Fruit fly (Drosophila melanogaster) whole organism, embryonic: Measurements from ENCODE around the gene CG13297.

Source experiments
- Atf6 ChIP-seq: fragments of 200-800 bp; sonication (Bioruptor generic); IDR thresholded peaks from 2 replicates; pipeline ENCODE4 v1.3.6; 2022; ENCODE audit warnings: missing biosample characterization, missing genetic modification characterization
- Blimp-1 ChIP-seq: fragments of 200-800 bp; sonication (Bioruptor generic); optimal IDR thresholded peaks from 3 replicates; lab custom pipeline; 2018; ENCODE audit warnings: missing biosample characterization, missing genetic modification characterization, mild to moderate bottlenecking, moderate library complexity, missing genetic modification reagents
- CG10274 ChIP-seq: fragments of 200-800 bp; sonication (Bioruptor generic); optimal IDR thresholded peaks from 3 replicates; lab custom pipeline; 2017; ENCODE audit warnings: missing biosample characterization, mild to moderate bottlenecking, missing genetic modification characterization
- CG12155 ChIP-seq: fragments of 200-800 bp; sonication (Bioruptor generic); optimal IDR thresholded peaks from 3 replicates; lab custom pipeline; 2016; ENCODE audit warnings: missing biosample characterization, missing genetic modification characterization
- CG15011 ChIP-seq: fragments of 200-800 bp; sonication (Bioruptor generic); optimal IDR thresholded peaks from 3 replicates; lab custom pipeline; 2018; ENCODE audit warnings: missing biosample characterization, mild to moderate bottlenecking, missing genetic modification characterization
- CG18262 ChIP-seq: fragments of 200-800 bp; optimal IDR thresholded peaks from 3 replicates; lab custom pipeline; 2019; ENCODE audit warnings: missing biosample characterization, mild to moderate bottlenecking, missing genetic modification characterization, moderate library complexity
- CG18619 ChIP-seq: fragments of 200-800 bp; sonication (Bioruptor generic); optimal IDR thresholded peaks from 3 replicates; lab custom pipeline; 2017; ENCODE audit warnings: missing biosample characterization, mild to moderate bottlenecking, missing genetic modification characterization
- CG2120 ChIP-seq: fragments of 200-800 bp; sonication (Bioruptor generic); optimal IDR thresholded peaks from 3 replicates; lab custom pipeline; 2016; ENCODE audit warnings: missing biosample characterization, missing genetic modification characterization
- CG2889 ChIP-seq: fragments of 200-800 bp; sonication (Bioruptor generic); IDR thresholded peaks from 3 replicates; pipeline ENCODE4 v1.3.6; 2022; ENCODE audit warnings: missing biosample characterization, missing genetic modification characterization
- CG31224 ChIP-seq: fragments of 200-800 bp; sonication (Bioruptor generic); IDR thresholded peaks from 2 replicates; pipeline ENCODE4 v1.3.6; 2022; ENCODE audit warnings: missing biosample characterization, missing genetic modification characterization
- CG32532 ChIP-seq: fragments of 200-800 bp; sonication (Bioruptor generic); IDR thresholded peaks from 2 replicates; pipeline ENCODE4 v1.3.6; 2022; ENCODE audit warnings: missing biosample characterization, missing genetic modification characterization
- CG3281 ChIP-seq: fragments of 200-800 bp; sonication (Bioruptor generic); optimal IDR thresholded peaks from 3 replicates; lab custom pipeline; 2017; ENCODE audit warnings: missing biosample characterization, mild to moderate bottlenecking, missing genetic modification characterization
- CG3838 ChIP-seq: fragments of 200-800 bp; sonication (Bioruptor generic); optimal IDR thresholded peaks from 3 replicates; lab custom pipeline; 2016; ENCODE audit warnings: missing biosample characterization, missing genetic modification characterization
- CG43689 ChIP-seq: fragments of 200-800 bp; sonication (Bioruptor generic); IDR thresholded peaks from 2 replicates; pipeline ENCODE4 v1.3.6; 2022; ENCODE audit warnings: missing biosample characterization, missing genetic modification characterization
- CG4730 ChIP-seq: fragments of 200-800 bp; sonication (Bioruptor generic); IDR thresholded peaks from 2 replicates; pipeline ENCODE4 v1.3.6; 2022; ENCODE audit warnings: missing biosample characterization, missing genetic modification characterization
- CG6272 ChIP-seq: fragments of 200-800 bp; sonication (Bioruptor generic); IDR thresholded peaks from 2 replicates; pipeline ENCODE4 v1.3.6; 2022; ENCODE audit warnings: missing biosample characterization, missing genetic modification characterization
- CG8281 ChIP-seq: fragments of 200-800 bp; sonication (Bioruptor generic); optimal IDR thresholded peaks from 2 replicates; lab custom pipeline; 2018; ENCODE audit warnings: missing biosample characterization, mild to moderate bottlenecking, missing genetic modification characterization, moderate library complexity
- CG9215 ChIP-seq: fragments of 200-800 bp; sonication (Bioruptor generic); IDR thresholded peaks from 2 replicates; pipeline ENCODE4 v1.3.6; 2022; ENCODE audit warnings: missing biosample characterization, missing genetic modification characterization
- D19A ChIP-seq: fragments of 200-800 bp; optimal IDR thresholded peaks from 3 replicates; lab custom pipeline; 2019; ENCODE audit warnings: missing biosample characterization, mild to moderate bottlenecking, missing genetic modification characterization, moderate library complexity
- Dek ChIP-seq: fragments of 200-800 bp; sonication (Bioruptor generic); optimal IDR thresholded peaks from 3 replicates; lab custom pipeline; 2019; ENCODE audit warnings: missing biosample characterization, mild to moderate bottlenecking, missing genetic modification characterization, moderate library complexity
- Dfd ChIP-seq, 2 experiments: fragments of >200 bp; optimal IDR thresholded peaks; 2 replicates each; lab custom pipeline; 2017; ENCODE audit warnings: missing biosample characterization in 2 of 2, missing genetic modification characterization in 2 of 2
- E2f2 ChIP-seq: fragments of 200-800 bp; sonication (Bioruptor generic); IDR thresholded peaks from 2 replicates; pipeline ENCODE4 v1.3.6; 2022; ENCODE audit warnings: missing biosample characterization, missing genetic modification characterization
- HLH3B ChIP-seq: fragments of 200-800 bp; sonication (Bioruptor generic); IDR thresholded peaks from 2 replicates; pipeline ENCODE4 v1.3.6; 2022; ENCODE audit warnings: missing biosample characterization, missing genetic modification characterization
- Hey ChIP-seq: fragments of 200-800 bp; sonication (Bioruptor generic); optimal IDR thresholded peaks from 3 replicates; lab custom pipeline; 2018; ENCODE audit warnings: missing biosample characterization, mild to moderate bottlenecking, missing genetic modification characterization
- Kr ChIP-seq: fragments of 200-800 bp; sonication (Bioruptor generic); optimal IDR thresholded peaks from 2 replicates; lab custom pipeline; 2017; ENCODE audit warnings: missing biosample characterization, mild to moderate bottlenecking, missing genetic modification characterization
- PHDP ChIP-seq: fragments of 200-800 bp; sonication (Bioruptor generic); optimal IDR thresholded peaks from 3 replicates; lab custom pipeline; 2018; ENCODE audit warnings: missing biosample characterization, mild to moderate bottlenecking, missing genetic modification characterization, moderate library complexity
- Ravus ChIP-seq: fragments of 200-800 bp; sonication (Bioruptor generic); IDR thresholded peaks from 2 replicates; pipeline ENCODE4 v1.3.6; 2022; ENCODE audit warnings: missing biosample characterization, missing genetic modification characterization
- Rfx ChIP-seq: fragments of 200-800 bp; sonication (Bioruptor generic); IDR thresholded peaks from 2 replicates; pipeline ENCODE4 v1.3.6; 2022; ENCODE audit warnings: missing biosample characterization, missing genetic modification characterization
- Rx ChIP-seq: fragments of 200-800 bp; sonication (Bioruptor generic); IDR thresholded peaks from 2 replicates; pipeline ENCODE4 v1.3.6; 2022; ENCODE audit warnings: missing biosample characterization, missing genetic modification characterization
- Usf ChIP-seq: fragments of 200-800 bp; sonication (Bioruptor generic); optimal IDR thresholded peaks from 2 replicates; lab custom pipeline; 2017; ENCODE audit warnings: missing genotype, missing biosample characterization, missing genetic modification characterization
- ab ChIP-seq: fragments of 200-800 bp; sonication (Bioruptor generic); optimal IDR thresholded peaks from 2 replicates; lab custom pipeline; 2016; ENCODE audit warnings: missing biosample characterization, missing genetic modification characterization
- aop ChIP-seq: fragments of 200-800 bp; sonication (Bioruptor generic); IDR thresholded peaks from 2 replicates; pipeline ENCODE4 v1.3.6; 2022; ENCODE audit warnings: missing biosample characterization, missing genetic modification characterization
- ara ChIP-seq: fragments of 200-800 bp; sonication (Bioruptor generic); IDR thresholded peaks from 2 replicates; pipeline ENCODE4 v1.3.6; 2022; ENCODE audit warnings: missing biosample characterization, missing genetic modification characterization
- ato ChIP-seq: fragments of 200-800 bp; sonication (Bioruptor generic); IDR thresholded peaks from 2 replicates; pipeline ENCODE4 v1.3.6; 2022; ENCODE audit warnings: missing biosample characterization, missing genetic modification characterization; ENCODE audit not compliant: partially characterized antibody
- az2 ChIP-seq: fragments of 200-800 bp; sonication (Bioruptor generic); optimal IDR thresholded peaks from 3 replicates; lab custom pipeline; 2016; ENCODE audit warnings: missing biosample characterization, missing genetic modification characterization
- bbx ChIP-seq: fragments of 200-800 bp; sonication (Bioruptor generic); IDR thresholded peaks from 2 replicates; pipeline ENCODE4 v1.3.6; 2022; ENCODE audit warnings: missing biosample characterization, missing genetic modification characterization; ENCODE audit not compliant: partially characterized antibody
- bcd ChIP-seq: fragments of 200-800 bp; sonication (Bioruptor generic); optimal IDR thresholded peaks from 2 replicates; lab custom pipeline; 2017; ENCODE audit warnings: missing biosample characterization, mild to moderate bottlenecking, missing genetic modification characterization
- br ChIP-seq: fragments of >200 bp; optimal IDR thresholded peaks from 2 replicates; lab custom pipeline; 2017
- caup ChIP-seq: fragments of 200-800 bp; sonication (Bioruptor generic); optimal IDR thresholded peaks from 3 replicates; lab custom pipeline; 2017; ENCODE audit warnings: missing biosample characterization, mild to moderate bottlenecking, missing genetic modification characterization, moderate library complexity; ENCODE audit not compliant: severe bottlenecking
- da ChIP-seq: fragments of 200-800 bp; sonication (Bioruptor generic); optimal IDR thresholded peaks from 2 replicates; lab custom pipeline; 2016; ENCODE audit warnings: missing biosample characterization, missing genetic modification characterization
- dati ChIP-seq: fragments of 200-800 bp; sonication (Bioruptor generic); IDR thresholded peaks from 2 replicates; pipeline ENCODE4 v1.3.6; 2022; ENCODE audit warnings: missing biosample characterization, missing genetic modification characterization
- en ChIP-seq: fragments of 200-800 bp; sonication (Bioruptor generic); optimal IDR thresholded peaks from 2 replicates; lab custom pipeline; 2016; ENCODE audit warnings: missing biosample characterization, missing genetic modification characterization
- jumu ChIP-seq: fragments of 200-800 bp; sonication (Bioruptor generic); optimal IDR thresholded peaks from 3 replicates; lab custom pipeline; 2016; ENCODE audit warnings: missing biosample characterization, missing genetic modification characterization
- lbe ChIP-seq: fragments of 200-800 bp; sonication (Bioruptor generic); optimal IDR thresholded peaks from 2 replicates; lab custom pipeline; 2016; ENCODE audit warnings: missing biosample characterization, mild to moderate bottlenecking, missing genetic modification characterization
- mirr ChIP-seq: fragments of 200-800 bp; sonication (Bioruptor generic); optimal IDR thresholded peaks from 3 replicates; lab custom pipeline; 2018; ENCODE audit warnings: missing biosample characterization, mild to moderate bottlenecking, missing genetic modification characterization
- repo ChIP-seq: fragments of 200-800 bp; sonication (Bioruptor generic); optimal IDR thresholded peaks from 2 replicates; lab custom pipeline; 2016; ENCODE audit warnings: missing biosample characterization, missing genetic modification characterization
- run ChIP-seq: fragments of 200-800 bp; sonication (Bioruptor generic); optimal IDR thresholded peaks from 3 replicates; lab custom pipeline; 2018; ENCODE audit warnings: missing biosample characterization, mild to moderate bottlenecking, missing genetic modification characterization
- sr ChIP-seq: fragments of 200-800 bp; sonication (Bioruptor generic); IDR thresholded peaks from 3 replicates; pipeline ENCODE4 v1.3.6; 2022; ENCODE audit warnings: missing biosample characterization, missing genetic modification characterization
- stwl ChIP-seq: fragments of 200-800 bp; sonication (Bioruptor generic); optimal IDR thresholded peaks from 3 replicates; lab custom pipeline; 2018; ENCODE audit warnings: missing biosample characterization, mild to moderate bottlenecking, missing genetic modification characterization, moderate library complexity
- unpg ChIP-seq: fragments of 200-800 bp; sonication (Bioruptor generic); optimal IDR thresholded peaks from 3 replicates; lab custom pipeline; 2018; ENCODE audit warnings: missing biosample characterization, mild to moderate bottlenecking, missing genetic modification characterization, moderate library complexity
- vfl ChIP-seq: fragments of 200-800 bp; sonication (Bioruptor generic); optimal IDR thresholded peaks from 2 replicates; lab custom pipeline; 2016; ENCODE audit warnings: missing biosample characterization, missing genetic modification characterization
- zfh1 ChIP-seq: fragments of 200-800 bp; sonication (Bioruptor generic); IDR thresholded peaks from 3 replicates; pipeline ENCODE4 v1.3.6; 2022; ENCODE audit warnings: missing biosample characterization, missing genetic modification characterization

CG13297 gene

dm6 chr3L:6181776-6182175 is 24.6 kb upstream of the CG13297 start, which contains the start of gene CG10274 (continued):
- TF ChIP-seq Kr (GFP tag; lab: Kevin White, UChicago) (no peak), en (GFP tag; lab: Kevin White, UChicago) (no peak), Dek (tag; lab: Kevin White, UChicago) (no peak), aop (GFP tag; lab: Robert Waterston, UW) (no peak), mirr (GFP tag; lab: Kevin White, UChicago) (no peak), CG18262 (tag; lab: Kevin White, UChicago) (peak; percentile 76), caup (GFP tag; lab: Kevin White, UChicago) (no peak), Dfd (GFP tag; optimal IDR thresholded peaks at IDR 0.05; lab: Kevin White, UChicago) (no peak), sr (GFP tag; lab: Robert Waterston, UW) (no peak), repo (GFP tag; lab: Kevin White, UChicago) (peak; percentile 40), Hey (no peak), unpg (GFP tag; lab: Kevin White, UChicago) (no peak), PHDP (tag; lab: Kevin White, UChicago) (peak; percentile 78), CG3281 (GFP tag; lab: Kevin White, UChicago) (no peak), CG15011 (GFP tag; lab: Kevin White, UChicago) (no peak), ab (peak; percentile 48), CG6272 (GFP tag; lab: Robert Waterston, UW) (0 out of 2 replicates have a peak, but pooled peaks have one; percentile 47), ato (GFP tag; lab: Robert Waterston, UW) (no peak), CG32532 (GFP tag; lab: Robert Waterston, UW) (peak; percentile 66), az2 (GFP tag; lab: Kevin White, UChicago) (peak; percentile 79), da (GFP tag; lab: Kevin White, UChicago) (peak; percentile 30), br (lab: Kevin White, UChicago) (no peak), run (no peak), CG10274 (GFP tag; lab: Kevin White, UChicago) (peak; percentile 56), Blimp-1 (GFP tag; lab: Kevin White, UChicago) (no peak), ara (no peak), CG9215 (GFP tag; lab: Robert Waterston, UW) (peak; percentile 77), bcd (peak; percentile 78), stwl (tag; lab: Kevin White, UChicago) (peak; percentile 90), CG3838 (peak; percentile 50), dati (no peak), E2f2 (GFP tag; lab: Robert Waterston, UW) (peak; percentile 78), CG31224 (peak; percentile 35; the same call in 1 of the 2 replicates), Atf6 (peak; percentile 66), Rfx (GFP tag; lab: Robert Waterston, UW) (peak; percentile 86), Ravus (GFP tag; lab: Robert Waterston, UW) (no peak), bbx (GFP tag; lab: Robert Waterston, UW) (no peak), CG43689 (GFP tag; lab: Robert Waterston, UW) (no peak), CG2889 (GFP tag; lab: Robert Waterston, UW) (0 out of 3 replicates have a peak, but pooled peaks have one; percentile 38), Usf (GFP tag; lab: Kevin White, UChicago) (peak; percentile 47), Rx (GFP tag; lab: Robert Waterston, UW) (no peak), CG8281 (no peak), lbe (GFP tag; lab: Kevin White, UChicago) (no peak), HLH3B (GFP tag; lab: Robert Waterston, UW) (peak; percentile 65), CG18619 (peak; percentile 77), CG12155 (GFP tag; lab: Kevin White, UChicago) (peak; percentile 90), CG2120 (peak; percentile 91), vfl (GFP tag; lab: Kevin White, UChicago) (no peak), jumu (GFP tag; lab: Kevin White, UChicago) (peak; percentile 64), zfh1 (GFP tag; lab: Robert Waterston, UW) (peak; percentile 53; the same call in 1 of the 3 replicates), CG4730 (GFP tag; lab: Robert Waterston, UW) (0 out of 2 replicates have a peak, but pooled peaks have one; percentile 15), D19A (tag; lab: Kevin White, UChicago) (no peak)
